Worm (Caenorhabditis elegans): ENCODE results near the gene hen-1.

ce11 chrX:7128615-7129014, 11.8 kb upstream of the hen-1 start:
- TF ChIP-seq hlh-6 (tag; optimal IDR thresholded peaks at IDR 0.05) (no peak), nhr-11 (tag; optimal IDR thresholded peaks at IDR 0.05) (no peak), sox-2 (GFP tag; IDR thresholded peaks at IDR 0.05) (no peak), hlh-8 (tag; optimal IDR thresholded peaks at IDR 0.05) (no peak), mec-3 (tag; optimal IDR thresholded peaks at IDR 0.05; ENCODE audit: borderline replicate concordance) (no peak), dve-1 (tag; optimal IDR thresholded peaks at IDR 0.05) (no peak), odd-2 (tag; optimal IDR thresholded peaks at IDR 0.05) (no peak), pha-4 (tag; optimal IDR thresholded peaks at IDR 0.05) (no peak), lim-6 (tag; optimal IDR thresholded peaks at IDR 0.05) (no peak), pqm-1 (tag; optimal IDR thresholded peaks at IDR 0.05) (no peak), ama-1 (optimal IDR thresholded peaks at IDR 0.05) (no peak), fkh-6 (tag; optimal IDR thresholded peaks at IDR 0.05) (no peak), unc-86 (tag; optimal IDR thresholded peaks at IDR 0.05) (no peak)

All from whole organism, late embryonic.